Worm (Caenorhabditis elegans) whole organism, late embryonic: ENCODE data around the gene bath-13.
A peak's percentile ranks its signal among the peaks of the same experiment; 100 is the strongest.
"Not testable (repeated sequence)": the region's sequence is repeated elsewhere in the genome, so short reads cannot be mapped to it uniquely, and the experiment has no call there.

Experiments used
- F13H6.1 ChIP-seq: sonication (generic microtip); optimal IDR thresholded peaks from 2 replicates; lab custom pipeline; 2016; ENCODE audit warnings: missing genetic modification characterization, missing compliant biosample characterization
- K02D7.2 ChIP-seq: sonication (generic microtip); optimal IDR thresholded peaks from 2 replicates; lab custom pipeline; 2017; ENCODE audit warnings: mild to moderate bottlenecking, missing genetic modification characterization, missing compliant biosample characterization
- T23F11.4 ChIP-seq: fragments of 200-800 bp; sonication (Bioruptor generic); optimal IDR thresholded peaks from 2 replicates; lab custom pipeline; 2018; ENCODE audit warnings: mild to moderate bottlenecking, missing genetic modification characterization, missing compliant biosample characterization
- Y22D7AL.16 ChIP-seq: sonication (generic microtip); optimal IDR thresholded peaks from 2 replicates; lab custom pipeline; 2016; ENCODE audit warnings: missing genetic modification characterization, missing compliant biosample characterization
- ahr-1 ChIP-seq: sonication (generic microtip); optimal IDR thresholded peaks from 2 replicates; lab custom pipeline; 2016; ENCODE audit warnings: missing genetic modification characterization, missing compliant biosample characterization
- ceh-19 ChIP-seq: fragments of 200-800 bp; sonication (Bioruptor generic); optimal IDR thresholded peaks from 2 replicates; lab custom pipeline; 2018; ENCODE audit warnings: mild to moderate bottlenecking, missing genetic modification characterization, missing compliant biosample characterization
- ceh-2 ChIP-seq: sonication (generic microtip); optimal IDR thresholded peaks from 2 replicates; lab custom pipeline; 2016; ENCODE audit warnings: missing genotype, missing genetic modification characterization, missing compliant biosample characterization
- ceh-22 ChIP-seq: sonication (generic microtip); optimal IDR thresholded peaks from 2 replicates; lab custom pipeline; 2017; ENCODE audit warnings: missing biosample characterization, missing genetic modification characterization
- ceh-24 ChIP-seq: sonication (generic microtip); optimal IDR thresholded peaks from 2 replicates; lab custom pipeline; 2016; ENCODE audit warnings: mild to moderate bottlenecking, missing genetic modification characterization, missing compliant biosample characterization
- ceh-30 ChIP-seq: fragments of 150-350 bp; optimal IDR thresholded peaks from 2 replicates; lab custom pipeline; 2014; ENCODE audit warnings: missing biosample characterization, missing genetic modification characterization
- ceh-34 ChIP-seq: sonication (generic microtip); optimal IDR thresholded peaks from 2 replicates; lab custom pipeline; 2016; ENCODE audit warnings: mild to moderate bottlenecking, missing genetic modification characterization, missing compliant biosample characterization
- ceh-45 ChIP-seq: fragments of 200-800 bp; sonication (Bioruptor generic); IDR thresholded peaks from 2 replicates; pipeline ENCODE4 v1.3.6; 2022; ENCODE audit warnings: missing genetic modification reagents, missing genetic modification characterization, missing compliant biosample characterization
- ceh-48 ChIP-seq: sonication (generic microtip); optimal IDR thresholded peaks from 2 replicates; lab custom pipeline; 2016; ENCODE audit warnings: missing genetic modification characterization, inconsistent platforms, missing compliant biosample characterization
- ceh-9 ChIP-seq: sonication (generic microtip); optimal IDR thresholded peaks from 2 replicates; lab custom pipeline; 2016; ENCODE audit warnings: mild to moderate bottlenecking, missing genetic modification characterization, inconsistent platforms, missing compliant biosample characterization
- che-1 ChIP-seq: sonication (generic microtip); optimal IDR thresholded peaks from 2 replicates; lab custom pipeline; 2016; ENCODE audit warnings: mild to moderate bottlenecking, missing genetic modification characterization, missing compliant biosample characterization
- dmd-4 ChIP-seq: sonication (generic microtip); optimal IDR thresholded peaks from 2 replicates; lab custom pipeline; 2016; ENCODE audit warnings: borderline replicate concordance, missing genetic modification characterization, missing compliant biosample characterization
- dve-1 ChIP-seq: sonication (generic microtip); optimal IDR thresholded peaks from 2 replicates; lab custom pipeline; 2017; ENCODE audit warnings: antibody characterized with exemption, mild to moderate bottlenecking, missing genetic modification characterization, missing compliant biosample characterization
- elt-2 ChIP-seq: sonication (generic microtip); optimal IDR thresholded peaks from 2 replicates; lab custom pipeline; 2016; ENCODE audit warnings: missing genetic modification reagents, missing genetic modification characterization, missing compliant biosample characterization
- elt-4 ChIP-seq: sonication (generic microtip); optimal IDR thresholded peaks from 2 replicates; lab custom pipeline; 2016; ENCODE audit warnings: missing genetic modification characterization, missing compliant biosample characterization
- fax-1 ChIP-seq: sonication (generic microtip); optimal IDR thresholded peaks from 2 replicates; lab custom pipeline; 2016; ENCODE audit warnings: missing genotype, missing genetic modification characterization, missing compliant biosample characterization
- hlh-15 ChIP-seq: sonication (generic microtip); optimal IDR thresholded peaks from 2 replicates; lab custom pipeline; 2016; ENCODE audit warnings: missing genetic modification characterization, missing compliant biosample characterization
- hlh-30 ChIP-seq: sonication (generic microtip); optimal IDR thresholded peaks from 2 replicates; lab custom pipeline; 2017; ENCODE audit warnings: antibody characterized with exemption, missing genetic modification characterization, missing compliant biosample characterization; ENCODE audit not compliant: insufficient read depth
- lim-6 ChIP-seq: sonication (generic microtip); optimal IDR thresholded peaks from 2 replicates; lab custom pipeline; 2016; ENCODE audit warnings: missing genetic modification characterization, missing compliant biosample characterization
- lin-11 ChIP-seq: fragments of 200-800 bp; sonication (Bioruptor generic); optimal IDR thresholded peaks from 2 replicates; lab custom pipeline; 2018; ENCODE audit warnings: mild to moderate bottlenecking, missing genetic modification characterization, missing compliant biosample characterization
- madf-2 ChIP-seq: sonication (generic microtip); optimal IDR thresholded peaks from 2 replicates; lab custom pipeline; 2017; ENCODE audit warnings: missing genetic modification characterization, missing compliant biosample characterization
- nhr-232 ChIP-seq: sonication (generic microtip); optimal IDR thresholded peaks from 2 replicates; lab custom pipeline; 2016; ENCODE audit warnings: missing genetic modification characterization, missing compliant biosample characterization
- npax-4 ChIP-seq: sonication (generic microtip); optimal IDR thresholded peaks from 2 replicates; lab custom pipeline; 2016; ENCODE audit warnings: missing genetic modification characterization, missing compliant biosample characterization
- odd-2 ChIP-seq: sonication (generic microtip); optimal IDR thresholded peaks from 2 replicates; lab custom pipeline; 2017; ENCODE audit warnings: antibody characterized with exemption, mild to moderate bottlenecking, missing genetic modification characterization, missing compliant biosample characterization
- pag-3 ChIP-seq: sonication (generic microtip); optimal IDR thresholded peaks from 2 replicates; lab custom pipeline; 2016; ENCODE audit warnings: missing compliant biosample characterization, missing genetic modification characterization, borderline replicate concordance
- pha-2 ChIP-seq: sonication (generic microtip); optimal IDR thresholded peaks from 2 replicates; lab custom pipeline; 2017; ENCODE audit warnings: mild to moderate bottlenecking, missing genetic modification characterization, missing compliant biosample characterization
- pha-4 ChIP-seq: fragments of 150-350 bp; optimal IDR thresholded peaks from 2 replicates; lab custom pipeline; 2018; ENCODE audit warnings: missing biosample characterization, missing genetic modification reagents, missing genetic modification characterization
- pqm-1 ChIP-seq: sonication (generic microtip); optimal IDR thresholded peaks from 2 replicates; lab custom pipeline; 2016; ENCODE audit warnings: missing genetic modification characterization, missing compliant biosample characterization
- ref-2 ChIP-seq: sonication (generic microtip); optimal IDR thresholded peaks from 2 replicates; lab custom pipeline; 2016; ENCODE audit warnings: missing genetic modification characterization, missing compliant biosample characterization
- rnt-1 ChIP-seq: sonication (generic microtip); optimal IDR thresholded peaks from 2 replicates; lab custom pipeline; 2016; ENCODE audit warnings: missing genetic modification characterization, missing compliant biosample characterization
- sdc-2 ChIP-seq: sonication (generic microtip); optimal IDR thresholded peaks from 2 replicates; lab custom pipeline; 2016; ENCODE audit warnings: missing genotype, missing genetic modification characterization, missing compliant biosample characterization
- sox-2 ChIP-seq: fragments of 200-800 bp; sonication (Bioruptor generic); IDR thresholded peaks from 2 replicates; pipeline ENCODE4 v1.3.6; 2022; ENCODE audit warnings: missing genetic modification reagents, missing genetic modification characterization, missing compliant biosample characterization
- sox-4 ChIP-seq: sonication (generic microtip); optimal IDR thresholded peaks from 2 replicates; lab custom pipeline; 2017; ENCODE audit warnings: mild to moderate bottlenecking, missing genetic modification characterization, inconsistent platforms, missing compliant biosample characterization
- tbx-7 ChIP-seq: sonication (generic microtip); optimal IDR thresholded peaks from 2 replicates; lab custom pipeline; 2016; ENCODE audit warnings: missing genotype, missing genetic modification characterization, missing compliant biosample characterization
- ttx-3 ChIP-seq: sonication (generic microtip); optimal IDR thresholded peaks from 2 replicates; lab custom pipeline; 2016; ENCODE audit warnings: missing genetic modification reagents, missing genetic modification characterization, missing compliant biosample characterization
- unc-3 ChIP-seq, 2 experiments: fragments of 200-800 bp in 1 of 2; sonication (Bioruptor generic) in 1 of 2; sonication (generic microtip) in 1 of 2; conservative IDR thresholded peaks in 1 of 2; optimal IDR thresholded peaks in 1 of 2; 2 replicates each; pipeline versions ENCODE4 v1.3.6 to Lab custom; 2016 to 2022; ENCODE audit warnings: missing compliant biosample characterization in 2 of 2, missing genetic modification characterization in 2 of 2, missing genetic modification reagents in 1 of 2
- unc-86 ChIP-seq: sonication (generic microtip); optimal IDR thresholded peaks from 2 replicates; lab custom pipeline; 2016; ENCODE audit warnings: missing genetic modification characterization, missing compliant biosample characterization
- zip-5 ChIP-seq: sonication (generic microtip); optimal IDR thresholded peaks from 2 replicates; lab custom pipeline; 2016; ENCODE audit warnings: missing genetic modification characterization, missing compliant biosample characterization
- ztf-16 ChIP-seq: sonication (generic microtip); optimal IDR thresholded peaks from 2 replicates; lab custom pipeline; 2017; ENCODE audit warnings: missing genetic modification characterization, missing compliant biosample characterization

Gene bath-13

ce11 chrII:2564899-2565298 is 43.0 kb upstream of the bath-13 start, which contains the start of gene usp-39 (continued):
- TF ChIP-seq dmd-4 (peak; percentile 8), elt-4 (tag; lab: Kevin White, UChicago) (no peak), sox-4 (no peak), nhr-232 (tag; lab: Kevin White, UChicago) (no peak), tbx-7 (no peak), fax-1 (no peak), F13H6.1 (tag; lab: Kevin White, UChicago) (no peak), ceh-19 (GFP tag; lab: Kevin White, UChicago) (no peak), ztf-16 (no peak), pag-3 (tag; lab: Kevin White, UChicago) (no peak), che-1 (no peak)

ce11 chrII:2563973-2564372 is 42.1 kb upstream of the bath-13 start, which contains the start of gene nep-18:
TSS of gene nep-18 (minus strand) at chrII:2564073.
- TF ChIP-seq ceh-34 (tag; lab: Kevin White, UChicago) = no peak
- TF ChIP-seq sox-2 (GFP tag; lab: Robert Waterston, UW) = no peak
- no peak for TF ChIP-seq Y22D7AL.16 (tag; lab: Kevin White, UChicago)
- TF ChIP-seq rnt-1 (tag; lab: Kevin White, UChicago) = no peak
- no peak for TF ChIP-seq lim-6 (tag; lab: Kevin White, UChicago)
- no peak for TF ChIP-seq unc-86
- TF ChIP-seq ttx-3 = no peak
- TF ChIP-seq sdc-2 (tag; lab: Kevin White, UChicago) = no peak
- no peak for TF ChIP-seq hlh-30
- no peak for TF ChIP-seq pha-2
- TF ChIP-seq ceh-24 = no peak
- TF ChIP-seq zip-5 (tag; lab: Kevin White, UChicago) = no peak
- TF ChIP-seq elt-2 (tag; lab: Kevin White, UChicago) = no peak
- no peak for TF ChIP-seq madf-2 (tag; lab: Kevin White, UChicago)

ce11 chrII:2553662-2554061 is 31.8 kb upstream of the bath-13 start, which contains the start of gene K02F6.1:
TSS of gene K02F6.1 (plus strand) at chrII:2553962.
- TF ChIP-seq pha-4 (tag; lab: Kevin White, UChicago); dve-1; hlh-15 (tag; lab: Kevin White, UChicago): not testable (repeated sequence)

ce11 chrII:2553030-2553429 is 31.2 kb upstream of the bath-13 start:
- TF ChIP-seq pqm-1 (tag; lab: Kevin White, UChicago) (no peak), ceh-24 (no peak), lin-11 (no peak), ztf-16 (no peak), ceh-22 (tag; lab: Kevin White, UChicago) (no peak), ceh-30 (tag; lab: Kevin White, UChicago) (no peak), ref-2 (tag; lab: Kevin White, UChicago) (no peak), ceh-2 (tag; lab: Kevin White, UChicago) (no peak), che-1 (no peak), T23F11.4 (GFP tag; lab: Kevin White, UChicago) (no peak), ceh-45 (GFP tag; lab: Robert Waterston, UW) (no peak), ceh-48 (tag; lab: Kevin White, UChicago) (no peak), F13H6.1 (tag; lab: Kevin White, UChicago) (no peak)

- TF ChIP-seq nhr-232 (tag; lab: Kevin White, UChicago) (no peak), dve-1 (no peak), ceh-45 (GFP tag; lab: Robert Waterston, UW) (no peak), elt-2 (tag; lab: Kevin White, UChicago) (no peak), odd-2 (tag; lab: Kevin White, UChicago) (no peak), ahr-1 (tag; lab: Kevin White, UChicago) (no peak), ceh-9 (no peak), fax-1 (no peak), K02D7.2 (tag; lab: Kevin White, UChicago) (no peak), dmd-4 (no peak), pha-2 (no peak), unc-3 (GFP tag; conservative IDR thresholded peaks at IDR 0.05; lab: Robert Waterston, UW) (no peak), unc-3 (tag; optimal IDR thresholded peaks at IDR 0.05; lab: Kevin White, UChicago) (no peak), ceh-34 (tag; lab: Kevin White, UChicago) (no peak), pag-3 (tag; lab: Kevin White, UChicago) (no peak), ceh-24 (no peak), ceh-48 (tag; lab: Kevin White, UChicago) (no peak), npax-4 (tag; lab: Kevin White, UChicago) (no peak)
Measured at ce11 chrII:2545925-2546324, 24.1 kb upstream of the bath-13 start, which contains the start of gene K02F6.3. TSS of gene K02F6.3 (plus strand) at chrII:2546225.
